Worm (Caenorhabditis elegans) whole organism, L1 larva: ENCODE measurements around the gene spig-10.

Experiments used
- ama-1 ChIP-seq: fragments of 150-350 bp; optimal IDR thresholded peaks from 2 replicates; lab custom pipeline; 2014
- blmp-1 ChIP-seq: fragments of 150-350 bp; optimal IDR thresholded peaks from 2 replicates; lab custom pipeline; 2014; ENCODE audit warnings: missing biosample characterization, missing genetic modification characterization
- dpl-1 ChIP-seq, 3 experiments: fragments of 150-350 bp in 2 of 3; sonication (generic microtip) in 1 of 3; optimal IDR thresholded peaks; 2 replicates each; lab custom pipeline; 2014 to 2017; ENCODE audit warnings: missing biosample characterization in 3 of 3, missing genetic modification characterization in 3 of 3, missing genetic modification reagents in 3 of 3
- efl-1 ChIP-seq, 4 experiments: fragments of 150-350 bp; optimal IDR thresholded peaks in 3 of 4; peaks in 1 of 4; 1 replicate in 1 of 4; 2 replicates in 3 of 4; lab custom pipeline; 2014; ENCODE audit warnings: missing biosample characterization in 2 of 4, missing genetic modification characterization in 2 of 4, missing genetic modification reagents in 2 of 4
- efl-3 ChIP-seq: fragments of 200-800 bp; sonication (Bioruptor generic); optimal IDR thresholded peaks from 2 replicates; lab custom pipeline; 2018; ENCODE audit warnings: mild to moderate bottlenecking, missing genetic modification characterization, missing compliant biosample characterization
- elt-3 ChIP-seq, 6 experiments: fragments of 150-350 bp in 1 of 6; sonication (generic microtip); optimal IDR thresholded peaks; 2 replicates each; lab custom pipeline; 2017 to 2018; ENCODE audit warnings: missing biosample characterization in 6 of 6, missing genetic modification characterization in 6 of 6, inconsistent platforms in 1 of 6
- fkh-8 ChIP-seq: sonication (generic microtip); optimal IDR thresholded peaks from 2 replicates; lab custom pipeline; 2016; ENCODE audit warnings: mild to moderate bottlenecking, missing genetic modification characterization, missing compliant biosample characterization
- grh-1 ChIP-seq: fragments of 200-800 bp; sonication (Bioruptor generic); IDR thresholded peaks from 2 replicates; pipeline ENCODE4 v1.3.6; 2022; ENCODE audit warnings: missing genetic modification reagents, missing genetic modification characterization, missing compliant biosample characterization
- hpl-2 ChIP-seq: fragments of 150-350 bp; optimal IDR thresholded peaks from 2 replicates; lab custom pipeline; 2014; ENCODE audit warnings: missing biosample characterization, missing genetic modification reagents, missing genetic modification characterization
- lin-39 ChIP-seq: fragments of 150-350 bp; optimal IDR thresholded peaks from 2 replicates; lab custom pipeline; 2014; ENCODE audit warnings: missing biosample characterization, missing genetic modification reagents, missing genetic modification characterization
- mab-9 ChIP-seq: fragments of 200-800 bp; sonication (Bioruptor generic); IDR thresholded peaks from 2 replicates; pipeline ENCODE4 v1.3.6; 2022; ENCODE audit warnings: missing genetic modification reagents, missing genetic modification characterization, missing compliant biosample characterization
- mdl-1 ChIP-seq, 2 experiments: fragments of 150-350 bp; optimal IDR thresholded peaks; 2 replicates each; lab custom pipeline; 2014 to 2017; ENCODE audit warnings: missing biosample characterization in 2 of 2, missing genetic modification characterization in 2 of 2, inconsistent platforms in 1 of 2
- mep-1 ChIP-seq: fragments of 150-350 bp; optimal IDR thresholded peaks from 2 replicates; lab custom pipeline; 2014; ENCODE audit warnings: missing biosample characterization, missing genetic modification characterization
- nhr-76 ChIP-seq: sonication (generic microtip); optimal IDR thresholded peaks from 2 replicates; lab custom pipeline; 2017; ENCODE audit warnings: missing biosample characterization, missing genetic modification characterization
- nhr-77 ChIP-seq: fragments of 150-350 bp; optimal IDR thresholded peaks from 2 replicates; lab custom pipeline; 2014; ENCODE audit warnings: missing biosample characterization, missing genetic modification characterization
- pqm-1 ChIP-seq: sonication (generic microtip); optimal IDR thresholded peaks from 3 replicates; lab custom pipeline; 2017; ENCODE audit warnings: missing biosample characterization, missing genetic modification characterization
- sptf-1 ChIP-seq: fragments of 150-350 bp; optimal IDR thresholded peaks from 2 replicates; lab custom pipeline; 2014; ENCODE audit warnings: missing biosample characterization, missing genetic modification characterization
- swsn-7 ChIP-seq: sonication (generic microtip); optimal IDR thresholded peaks from 2 replicates; lab custom pipeline; 2016; ENCODE audit warnings: missing genetic modification characterization, missing compliant biosample characterization
- tlp-1 ChIP-seq: fragments of 150-350 bp; optimal IDR thresholded peaks from 2 replicates; lab custom pipeline; 2014; ENCODE audit warnings: missing biosample characterization, missing genetic modification characterization
- unc-130 ChIP-seq: fragments of 150-350 bp; optimal IDR thresholded peaks from 2 replicates; lab custom pipeline; 2017; ENCODE audit warnings: missing biosample characterization, missing genetic modification characterization, inconsistent platforms
- unc-62 ChIP-seq: fragments of 150-350 bp; optimal IDR thresholded peaks from 2 replicates; lab custom pipeline; 2014; ENCODE audit warnings: missing biosample characterization, missing genetic modification reagents, missing genetic modification characterization
- zag-1 ChIP-seq: fragments of 150-350 bp; optimal IDR thresholded peaks from 2 replicates; lab custom pipeline; 2014; ENCODE audit warnings: missing biosample characterization, missing genetic modification characterization
- zip-4 ChIP-seq: fragments of 200-800 bp; sonication (Bioruptor generic); optimal IDR thresholded peaks from 2 replicates; lab custom pipeline; 2018; ENCODE audit warnings: mild to moderate bottlenecking, missing genetic modification characterization, moderate library complexity, missing compliant biosample characterization

The spig-10 gene

DNA sequence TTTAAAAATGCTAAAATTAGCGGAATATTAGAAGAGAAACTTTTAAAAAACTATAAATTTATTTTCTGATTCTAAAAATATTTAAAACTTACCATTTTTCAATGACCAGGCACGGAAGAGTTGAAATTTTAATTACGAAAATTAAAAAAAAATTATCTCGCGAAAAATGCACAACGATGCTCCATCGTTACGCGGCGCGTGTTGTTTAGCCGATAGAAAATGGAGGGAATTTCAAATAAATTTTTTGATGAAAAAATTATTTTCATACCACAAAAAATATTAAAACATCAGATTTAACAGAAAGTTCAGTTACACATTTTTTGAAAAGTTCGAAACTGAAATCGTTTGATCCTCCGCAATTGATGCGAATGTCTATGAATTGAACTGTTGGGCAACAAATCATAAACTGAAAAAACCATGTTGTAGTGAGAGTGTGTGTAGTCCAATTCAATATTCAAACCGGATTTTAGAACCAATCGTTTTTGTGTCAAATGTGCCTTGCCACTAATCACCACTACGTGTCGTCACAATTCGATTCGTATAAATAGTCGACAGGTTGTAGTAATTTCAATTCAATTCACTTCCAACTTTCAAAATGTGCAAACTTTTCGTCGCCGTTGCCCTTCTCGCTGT is 45.2 kb downstream of the spig-10 start, which contains the start of the genes tofu-2 and spig-1:
tofu-2 (minus strand) TSS at position 116 of the 633 bp plus-strand sequence.
spig-1 (plus strand) TSS at position 583 of the 633 bp plus-strand sequence.
- TF ChIP-seq efl-1 (optimal IDR thresholded peaks at IDR 0.05; lab: Kevin White, UChicago) (peak in 1 of 2 experiments; percentile 59), efl-1 (GFP tag; optimal IDR thresholded peaks at IDR 0.05 in 1 of 2; lab: Kevin White, UChicago) (peak; percentile 6 to 44), nhr-76 (no peak), unc-130 (tag; lab: Kevin White, UChicago) (no peak)
- TF ChIP-seq, all 84 proteins: peak for 1

DNA sequence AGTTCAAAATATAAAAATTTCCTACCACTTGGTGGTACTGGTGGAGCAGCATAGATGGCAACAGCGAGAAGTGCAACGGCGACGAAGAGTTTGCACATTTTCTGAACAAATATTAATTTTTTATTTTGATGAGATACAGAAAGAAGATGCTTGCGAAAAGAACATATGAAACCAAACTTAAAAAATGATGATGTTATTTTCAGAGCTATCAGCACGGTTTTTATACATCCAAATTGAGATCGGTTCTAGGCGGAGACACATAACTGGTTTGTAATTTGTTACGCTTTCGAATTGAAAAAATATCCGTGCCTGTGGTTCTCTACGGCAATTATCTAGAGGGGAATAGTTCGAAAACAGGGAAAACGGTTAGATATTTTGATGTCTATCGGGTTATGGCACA is 47.0 kb downstream of the spig-10 start, which contains the start of gene txt-17:
txt-17 (minus strand) TSS at position 101 of the 400 bp plus-strand sequence.
- TF ChIP-seq hpl-2 (GFP tag; lab: Kevin White, UChicago) (no peak), grh-1 (GFP tag; lab: Robert Waterston, UW) (peak; percentile 49), dpl-1 (GFP tag; optimal IDR thresholded peaks at IDR 0.05; lab: Kevin White, UChicago) (no peak), lin-39 (tag; lab: Kevin White, UChicago) (no peak), mep-1 (tag; lab: Kevin White, UChicago) (no peak)
- TF ChIP-seq, all 84 proteins: peak for 1

DNA sequence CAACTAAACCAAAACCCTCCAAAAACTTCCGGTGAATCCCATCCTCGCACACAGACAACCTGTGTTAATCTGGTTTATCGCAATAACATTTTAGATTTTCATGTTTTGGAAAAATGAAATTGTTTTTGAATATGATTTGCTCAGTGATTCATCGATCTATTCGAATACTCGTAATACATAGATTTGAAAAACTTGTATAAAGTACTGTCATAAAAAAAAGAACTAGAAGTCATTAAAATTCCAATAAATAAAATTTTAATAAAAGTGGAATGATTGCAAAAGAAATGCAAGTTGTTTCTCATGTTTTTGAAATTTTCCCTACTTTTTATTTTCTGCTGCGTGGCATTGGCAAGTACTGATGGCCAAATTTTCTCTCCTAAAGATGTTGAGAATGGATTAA is 48.5 kb downstream of the spig-10 start, which contains the start of gene spig-8:
spig-8 (plus strand) TSS at position 301 of the 400 bp plus-strand sequence.
- TF ChIP-seq pqm-1 = no peak
- TF ChIP-seq zag-1 = no peak
- TF ChIP-seq mdl-1 (tag; optimal IDR thresholded peaks at IDR 0.05; lab: Kevin White, UChicago) = no peak
- no peak for TF ChIP-seq sptf-1 (tag; lab: Kevin White, UChicago)
- no peak for TF ChIP-seq efl-3 (GFP tag; lab: Kevin White, UChicago)
- no peak for TF ChIP-seq fkh-8
- TF ChIP-seq ama-1 = no peak
- no peak for TF ChIP-seq mep-1 (tag; lab: Kevin White, UChicago)
- no peak for TF ChIP-seq nhr-76
- no peak for TF ChIP-seq swsn-7 (tag; lab: Kevin White, UChicago)
- TF ChIP-seq nhr-77 (tag; lab: Kevin White, UChicago) = no peak
- no peak for TF ChIP-seq unc-62 (GFP tag; lab: Kevin White, UChicago)
- no peak for TF ChIP-seq elt-3 (tag; optimal IDR thresholded peaks at IDR 0.05; lab: Kevin White, UChicago)
- TF ChIP-seq blmp-1 (tag; lab: Kevin White, UChicago) = no peak
- TF ChIP-seq mab-9 (GFP tag; lab: Robert Waterston, UW) = no peak
- TF ChIP-seq tlp-1 (tag; lab: Kevin White, UChicago) = no peak
- no peak for TF ChIP-seq zip-4 (GFP tag; lab: Kevin White, UChicago)
